Fruit fly (Drosophila melanogaster) whole organism, embryonic: ENCODE results near the gene RluA-1.

Experiments used
- CG10147 ChIP-seq: fragments of 200-800 bp; sonication (Bioruptor generic); optimal IDR thresholded peaks from 2 replicates; lab custom pipeline; 2019; ENCODE audit warnings: missing biosample characterization, mild to moderate bottlenecking, missing genetic modification characterization, moderate library complexity
- CG10274 ChIP-seq: fragments of 200-800 bp; sonication (Bioruptor generic); optimal IDR thresholded peaks from 3 replicates; lab custom pipeline; 2017; ENCODE audit warnings: missing biosample characterization, mild to moderate bottlenecking, missing genetic modification characterization
- CG10431 ChIP-seq: fragments of 200-800 bp; sonication (Bioruptor generic); optimal IDR thresholded peaks from 3 replicates; lab custom pipeline; 2018; ENCODE audit warnings: missing biosample characterization, mild to moderate bottlenecking, missing genetic modification characterization
- CG10959 ChIP-seq: fragments of 200-800 bp; sonication (Bioruptor generic); IDR thresholded peaks from 2 replicates; pipeline ENCODE4 v1.3.6; 2022; ENCODE audit warnings: missing biosample characterization, missing genetic modification characterization
- CG11085 ChIP-seq: fragments of 200-800 bp; sonication (Bioruptor generic); IDR thresholded peaks from 2 replicates; pipeline ENCODE4 v1.3.6; 2022; ENCODE audit warnings: missing biosample characterization, missing genetic modification characterization
- CG11560 ChIP-seq: fragments of 200-800 bp; sonication (Bioruptor generic); IDR thresholded peaks from 3 replicates; pipeline ENCODE4 v1.3.6; 2022; ENCODE audit warnings: missing biosample characterization, missing genetic modification characterization
- CG11695 ChIP-seq: fragments of 200-800 bp; sonication (Bioruptor generic); IDR thresholded peaks from 3 replicates; pipeline ENCODE4 v1.3.6; 2022; ENCODE audit warnings: missing biosample characterization, missing genetic modification characterization
- CG11696 ChIP-seq: fragments of 200-800 bp; sonication (Bioruptor generic); IDR thresholded peaks from 2 replicates; pipeline ENCODE4 v1.3.6; 2022; ENCODE audit warnings: missing biosample characterization, missing genetic modification characterization
- CG12104 ChIP-seq: fragments of 200-800 bp; sonication (Bioruptor generic); optimal IDR thresholded peaks from 3 replicates; lab custom pipeline; 2016; ENCODE audit warnings: missing biosample characterization, missing genetic modification characterization
- CG12942 ChIP-seq: fragments of 200-800 bp; sonication (Bioruptor generic); optimal IDR thresholded peaks from 3 replicates; lab custom pipeline; 2016; ENCODE audit warnings: missing biosample characterization, missing genetic modification characterization
- CG14014 ChIP-seq: fragments of 200-800 bp; sonication (Bioruptor generic); IDR thresholded peaks from 2 replicates; pipeline ENCODE4 v1.3.6; 2022; ENCODE audit warnings: missing biosample characterization, missing genetic modification characterization
- CG14050 ChIP-seq: fragments of 200-800 bp; sonication (Bioruptor generic); IDR thresholded peaks from 3 replicates; pipeline ENCODE4 v1.3.6; 2022; ENCODE audit warnings: missing biosample characterization, missing genetic modification characterization
- CG14667 ChIP-seq: fragments of 200-800 bp; sonication (Bioruptor generic); IDR thresholded peaks from 2 replicates; pipeline ENCODE4 v1.3.6; 2022; ENCODE audit warnings: missing biosample characterization, missing genetic modification characterization
- CG14965 ChIP-seq: fragments of 200-800 bp; sonication (Bioruptor generic); optimal IDR thresholded peaks from 2 replicates; lab custom pipeline; 2016; ENCODE audit warnings: missing biosample characterization, missing genetic modification characterization, borderline replicate concordance
- CG1529 ChIP-seq: fragments of 200-800 bp; sonication (Bioruptor generic); optimal IDR thresholded peaks from 3 replicates; lab custom pipeline; 2018; ENCODE audit warnings: missing biosample characterization, missing genetic modification characterization
- CG1603 ChIP-seq: fragments of 200-800 bp; sonication (Bioruptor generic); optimal IDR thresholded peaks from 2 replicates; lab custom pipeline; 2019; ENCODE audit warnings: missing biosample characterization, mild to moderate bottlenecking, missing genetic modification characterization, moderate library complexity
- CG1832 ChIP-seq: fragments of 200-800 bp; sonication (Bioruptor generic); optimal IDR thresholded peaks from 2 replicates; lab custom pipeline; 2017; ENCODE audit warnings: missing biosample characterization, mild to moderate bottlenecking, missing genetic modification characterization, inconsistent platforms
- CG31388 ChIP-seq: fragments of 200-800 bp; sonication (Bioruptor generic); optimal IDR thresholded peaks from 2 replicates; lab custom pipeline; 2016; ENCODE audit warnings: missing biosample characterization, missing genetic modification characterization
- CG32767 ChIP-seq: fragments of 200-800 bp; sonication (Bioruptor generic); IDR thresholded peaks from 2 replicates; pipeline ENCODE4 v1.3.6; 2022; ENCODE audit warnings: missing biosample characterization, missing genetic modification characterization
- CG32772 ChIP-seq: fragments of 200-800 bp; sonication (Bioruptor generic); IDR thresholded peaks from 2 replicates; pipeline ENCODE4 v1.3.6; 2022; ENCODE audit warnings: missing biosample characterization, missing genetic modification characterization
- CG4617 ChIP-seq: fragments of 200-800 bp; sonication (Bioruptor generic); optimal IDR thresholded peaks from 3 replicates; lab custom pipeline; 2016; ENCODE audit warnings: missing biosample characterization, missing genetic modification characterization, borderline replicate concordance
- CG9437 ChIP-seq: fragments of 200-800 bp; sonication (Bioruptor generic); optimal IDR thresholded peaks from 2 replicates; lab custom pipeline; 2018; ENCODE audit warnings: missing biosample characterization, mild to moderate bottlenecking, missing genetic modification characterization
- CG9932 ChIP-seq: fragments of 200-800 bp; sonication (Bioruptor generic); IDR thresholded peaks from 2 replicates; pipeline ENCODE4 v1.3.6; 2022; ENCODE audit warnings: missing biosample characterization, missing genetic modification characterization
- CkIIα-i1 ChIP-seq: fragments of 200-800 bp; sonication (Bioruptor generic); IDR thresholded peaks from 2 replicates; pipeline ENCODE4 v1.3.6; 2022; ENCODE audit warnings: missing biosample characterization, missing genetic modification characterization
- Dbx ChIP-seq: fragments of 200-800 bp; sonication (Bioruptor generic); IDR thresholded peaks from 3 replicates; pipeline ENCODE4 v1.3.6; 2022; ENCODE audit warnings: missing biosample characterization, missing genetic modification characterization
- Dll ChIP-seq: fragments of 200-800 bp; sonication (Bioruptor generic); IDR thresholded peaks from 4 replicates; pipeline ENCODE4 v1.3.6; 2022; ENCODE audit warnings: missing biosample characterization, missing genetic modification characterization; ENCODE audit not compliant: partially characterized antibody
- MTF-1 ChIP-seq: fragments of 200-800 bp; sonication (Bioruptor generic); optimal IDR thresholded peaks from 2 replicates; lab custom pipeline; 2018; ENCODE audit warnings: missing biosample characterization, mild to moderate bottlenecking, missing genetic modification characterization, borderline replicate concordance
- Side ChIP-seq: fragments of 200-800 bp; sonication (Bioruptor generic); optimal IDR thresholded peaks from 2 replicates; lab custom pipeline; 2016; ENCODE audit warnings: missing biosample characterization, missing genetic modification characterization
- Sry-β ChIP-seq: fragments of 200-800 bp; sonication (Bioruptor generic); optimal IDR thresholded peaks from 2 replicates; lab custom pipeline; 2018; ENCODE audit warnings: missing biosample characterization, mild to moderate bottlenecking, missing genetic modification characterization, moderate library complexity
- TFAM ChIP-seq: fragments of 200-800 bp; sonication (Bioruptor generic); optimal IDR thresholded peaks from 2 replicates; lab custom pipeline; 2017; ENCODE audit warnings: missing biosample characterization, missing genetic modification characterization, inconsistent platforms
- Vsx1 ChIP-seq: fragments of 200-800 bp; sonication (Bioruptor generic); optimal IDR thresholded peaks from 2 replicates; lab custom pipeline; 2017; ENCODE audit warnings: missing biosample characterization, mild to moderate bottlenecking, missing genetic modification characterization, missing genetic modification reagents
- bigmax ChIP-seq: fragments of 200-800 bp; sonication (Bioruptor generic); optimal IDR thresholded peaks from 2 replicates; lab custom pipeline; 2018; ENCODE audit warnings: missing biosample characterization, mild to moderate bottlenecking, missing genetic modification characterization
- btn ChIP-seq: fragments of 200-800 bp; sonication (Bioruptor generic); optimal IDR thresholded peaks from 2 replicates; lab custom pipeline; 2016; ENCODE audit warnings: missing biosample characterization, missing genetic modification characterization
- danr ChIP-seq: fragments of 200-800 bp; sonication (Bioruptor generic); IDR thresholded peaks from 2 replicates; pipeline ENCODE4 v1.3.6; 2022; ENCODE audit warnings: missing biosample characterization, missing genetic modification characterization
- dimm ChIP-seq: fragments of 200-800 bp; sonication (Bioruptor generic); IDR thresholded peaks from 2 replicates; pipeline ENCODE4 v1.3.6; 2022; ENCODE audit warnings: missing biosample characterization, missing genetic modification characterization
- eve ChIP-seq, 2 experiments: fragments of >200 bp; optimal IDR thresholded peaks; 2 replicates each; lab custom pipeline; 2017; ENCODE audit warnings: missing biosample characterization in 2 of 2, missing genetic modification characterization in 2 of 2
- exex ChIP-seq: fragments of 200-800 bp; sonication (Bioruptor generic); optimal IDR thresholded peaks from 4 replicates; lab custom pipeline; 2018; ENCODE audit warnings: missing biosample characterization, mild to moderate bottlenecking, missing genetic modification characterization, moderate library complexity
- fd3F ChIP-seq: fragments of 200-800 bp; sonication (Bioruptor generic); optimal IDR thresholded peaks from 2 replicates; lab custom pipeline; 2018; ENCODE audit warnings: missing biosample characterization, mild to moderate bottlenecking, missing genetic modification characterization, moderate library complexity
- gce ChIP-seq: fragments of 200-800 bp; sonication (Bioruptor generic); IDR thresholded peaks from 3 replicates; pipeline ENCODE4 v1.3.6; 2022; ENCODE audit warnings: missing biosample characterization, missing genetic modification characterization
- gcm2 ChIP-seq: fragments of 200-800 bp; sonication (Bioruptor generic); optimal IDR thresholded peaks from 2 replicates; lab custom pipeline; 2016; ENCODE audit warnings: missing biosample characterization, missing genetic modification characterization
- hbn ChIP-seq: fragments of 200-800 bp; sonication (Bioruptor generic); IDR thresholded peaks from 2 replicates; pipeline ENCODE4 v1.3.6; 2022; ENCODE audit warnings: missing biosample characterization, missing genetic modification characterization; ENCODE audit not compliant: partially characterized antibody
- hkb ChIP-seq, 2 experiments: fragments of 200-800 bp in 1 of 2; fragments of >200 bp in 1 of 2; sonication (Bioruptor generic) in 1 of 2; IDR thresholded peaks in 1 of 2; optimal IDR thresholded peaks in 1 of 2; 2 replicates each; pipeline versions ENCODE4 v1.3.6 to Lab custom; 2017 to 2022; ENCODE audit warnings: missing biosample characterization in 1 of 2, missing genetic modification characterization in 1 of 2
- jigr1 ChIP-seq: fragments of 200-800 bp; sonication (Bioruptor generic); IDR thresholded peaks from 3 replicates; pipeline ENCODE4 v1.3.6; 2022; ENCODE audit warnings: missing biosample characterization, missing genetic modification characterization
- lbe ChIP-seq: fragments of 200-800 bp; sonication (Bioruptor generic); optimal IDR thresholded peaks from 2 replicates; lab custom pipeline; 2016; ENCODE audit warnings: missing biosample characterization, mild to moderate bottlenecking, missing genetic modification characterization
- pho ChIP-seq: fragments of 200-800 bp; sonication (Bioruptor generic); optimal IDR thresholded peaks from 2 replicates; lab custom pipeline; 2016; ENCODE audit warnings: missing biosample characterization, missing genetic modification characterization
- schlank ChIP-seq: fragments of 200-800 bp; sonication (Bioruptor generic); optimal IDR thresholded peaks from 2 replicates; lab custom pipeline; 2018; ENCODE audit warnings: missing biosample characterization, mild to moderate bottlenecking, missing genetic modification characterization
- sens ChIP-seq: fragments of 200-800 bp; sonication (Bioruptor generic); peaks from one replicate; lab custom pipeline; 2016; ENCODE audit warnings: missing biosample characterization, missing genetic modification characterization
- ssp ChIP-seq: fragments of 200-800 bp; sonication (Bioruptor generic); IDR thresholded peaks from 2 replicates; pipeline ENCODE4 v1.3.6; 2022; ENCODE audit warnings: missing biosample characterization, missing genetic modification characterization
- sug ChIP-seq: fragments of 200-800 bp; optimal IDR thresholded peaks from 2 replicates; lab custom pipeline; 2019; ENCODE audit warnings: missing biosample characterization, mild to moderate bottlenecking, missing genetic modification characterization, moderate library complexity
- tgo ChIP-seq: fragments of 200-800 bp; sonication (Bioruptor generic); IDR thresholded peaks from 3 replicates; pipeline ENCODE4 v1.3.6; 2022; ENCODE audit warnings: missing biosample characterization, missing genetic modification characterization
- wek ChIP-seq: fragments of 200-800 bp; sonication (Bioruptor generic); optimal IDR thresholded peaks from 3 replicates; lab custom pipeline; 2018; ENCODE audit warnings: missing biosample characterization, mild to moderate bottlenecking, missing genetic modification characterization, moderate library complexity

The RluA-1 gene

dm6 chr2L:10474268-10474678 is at the start of gene RluA-1 (continued):
- TF ChIP-seq CG11560 = peak; percentile 92
- peak; percentile 92 for TF ChIP-seq pho (GFP tag; lab: Kevin White, UChicago)
- TF ChIP-seq Dll (GFP tag; lab: Robert Waterston, UW) = peak; percentile 61; the same call in 3 of the 4 replicates
- TF ChIP-seq CkIIα-i1 = no peak
- peak; percentile 99 for TF ChIP-seq CG14667 (GFP tag; lab: Robert Waterston, UW)
- peak; percentile 99 for TF ChIP-seq CG32767 (GFP tag; lab: Robert Waterston, UW)
- TF ChIP-seq MTF-1 (GFP tag; lab: Kevin White, UChicago) = peak; percentile 99
- TF ChIP-seq hkb (optimal IDR thresholded peaks at IDR 0.05; lab: Kevin White, UChicago) = no peak
- peak; percentile 100 for TF ChIP-seq hkb (GFP tag; IDR thresholded peaks at IDR 0.05; lab: Robert Waterston, UW)
- peak; percentile 98 for TF ChIP-seq CG10147
- peak; percentile 96 for TF ChIP-seq sug
- peak in 1 of 2 experiments; percentile 96 for TF ChIP-seq eve (GFP tag; optimal IDR thresholded peaks at IDR 0.05; lab: Kevin White, UChicago)
- peak; percentile 91 for TF ChIP-seq CG10959 (GFP tag; lab: Robert Waterston, UW)
- peak; percentile 96 for TF ChIP-seq danr
- peak; percentile 98 for TF ChIP-seq CG11696 (GFP tag; lab: Robert Waterston, UW)
- peak; percentile 99 for TF ChIP-seq CG4617 (GFP tag; lab: Kevin White, UChicago)
- peak; percentile 99 for TF ChIP-seq CG32772 (GFP tag; lab: Robert Waterston, UW)
- peak; percentile 92 for TF ChIP-seq CG10274 (GFP tag; lab: Kevin White, UChicago)
- peak; percentile 99 for TF ChIP-seq sens
- peak; percentile 99 for TF ChIP-seq CG12942 (GFP tag; lab: Kevin White, UChicago)
- TF ChIP-seq TFAM (GFP tag; lab: Kevin White, UChicago) = peak; percentile 95
- TF ChIP-seq ssp (GFP tag; lab: Robert Waterston, UW) = peak; percentile 95
- peak; percentile 89 for TF ChIP-seq Side
- peak; percentile 96 for TF ChIP-seq schlank
- TF ChIP-seq CG11695 (GFP tag; lab: Robert Waterston, UW) = peak; percentile 99
- TF ChIP-seq CG11085 = peak; percentile 98
- TF ChIP-seq CG1529 (GFP tag; lab: Kevin White, UChicago) = peak; percentile 99
- TF ChIP-seq CG9932 = peak; percentile 90
- peak; percentile 89 for TF ChIP-seq btn (GFP tag; lab: Kevin White, UChicago)
- peak; percentile 94 for TF ChIP-seq jigr1
- TF ChIP-seq CG31388 (GFP tag; lab: Kevin White, UChicago) = peak; percentile 98
- TF ChIP-seq Sry-β = peak; percentile 79
- TF ChIP-seq CG12104 (GFP tag; lab: Kevin White, UChicago) = peak; percentile 99
- TF ChIP-seq gce = peak; percentile 100
- no peak for TF ChIP-seq CG1832 (GFP tag; lab: Kevin White, UChicago)
- TF ChIP-seq CG9437 (GFP tag; lab: Kevin White, UChicago) = peak; percentile 97
- peak; percentile 100 for TF ChIP-seq tgo (GFP tag; lab: Robert Waterston, UW)
- TF ChIP-seq Vsx1 (GFP tag; lab: Kevin White, UChicago) = peak; percentile 98
- peak; percentile 80 for TF ChIP-seq bigmax (GFP tag; lab: Kevin White, UChicago)
- TF ChIP-seq fd3F (GFP tag; lab: Kevin White, UChicago) = peak; percentile 99
- peak; percentile 53; the same call in 1 of the 2 replicates for TF ChIP-seq hbn (GFP tag; lab: Robert Waterston, UW)
- peak; percentile 69 for TF ChIP-seq CG14965 (GFP tag; lab: Kevin White, UChicago)
- peak; percentile 99 for TF ChIP-seq CG14014
- TF ChIP-seq CG1603 (tag; lab: Kevin White, UChicago) = peak; percentile 97
- TF ChIP-seq exex = peak; percentile 92
- peak; percentile 98 for TF ChIP-seq gcm2 (GFP tag; lab: Kevin White, UChicago)
- TF ChIP-seq CG10431 (GFP tag; lab: Kevin White, UChicago) = peak; percentile 99
- peak; percentile 90 for TF ChIP-seq Dbx (GFP tag; lab: Robert Waterston, UW)
- TF ChIP-seq lbe (GFP tag; lab: Kevin White, UChicago) = peak; percentile 87
- TF ChIP-seq CG14050 (GFP tag; lab: Robert Waterston, UW) = peak; percentile 99
- peak; percentile 99 for TF ChIP-seq dimm (GFP tag; lab: Robert Waterston, UW)
- TF ChIP-seq wek (GFP tag; lab: Kevin White, UChicago) = peak; percentile 96
